Fruit fly (Drosophila melanogaster) whole organism, embryonic: Measurements from ENCODE around the gene Sdhaf3.

ENCODE experiments used
- Asciz ChIP-seq: fragments of 200-800 bp; sonication (Bioruptor generic); optimal IDR thresholded peaks from 2 replicates; lab custom pipeline; 2017; ENCODE audit warnings: missing biosample characterization, mild to moderate bottlenecking, missing genetic modification characterization, missing genetic modification reagents
- B-H1 ChIP-seq: fragments of 200-800 bp; sonication (Bioruptor generic); IDR thresholded peaks from 3 replicates; pipeline ENCODE4 v1.3.6; 2022; ENCODE audit warnings: missing biosample characterization, missing genetic modification characterization
- Bdp1 ChIP-seq: fragments of 200-800 bp; sonication (Bioruptor generic); optimal IDR thresholded peaks from 3 replicates; lab custom pipeline; 2016; ENCODE audit warnings: missing biosample characterization, missing genetic modification characterization
- BtbVII ChIP-seq: fragments of 200-800 bp; sonication (Bioruptor generic); optimal IDR thresholded peaks from 3 replicates; lab custom pipeline; 2017; ENCODE audit warnings: missing biosample characterization, mild to moderate bottlenecking, missing genetic modification characterization
- CG10543 ChIP-seq: fragments of 200-800 bp; sonication (Bioruptor generic); optimal IDR thresholded peaks from 3 replicates; lab custom pipeline; 2017; ENCODE audit warnings: missing biosample characterization, mild to moderate bottlenecking, missing genetic modification characterization, moderate library complexity
- CG11398 ChIP-seq: fragments of 200-800 bp; sonication (Bioruptor generic); optimal IDR thresholded peaks from 2 replicates; lab custom pipeline; 2016; ENCODE audit warnings: missing biosample characterization, missing genetic modification characterization
- CG11456 ChIP-seq: fragments of 200-800 bp; sonication (Bioruptor generic); IDR thresholded peaks from 3 replicates; pipeline ENCODE4 v1.3.6; 2022; ENCODE audit warnings: missing biosample characterization, missing genetic modification characterization
- CG11723 ChIP-seq: fragments of 200-800 bp; sonication (Bioruptor generic); optimal IDR thresholded peaks from 2 replicates; lab custom pipeline; 2017; ENCODE audit warnings: missing biosample characterization, mild to moderate bottlenecking, missing genetic modification characterization
- CG12104 ChIP-seq: fragments of 200-800 bp; sonication (Bioruptor generic); optimal IDR thresholded peaks from 3 replicates; lab custom pipeline; 2016; ENCODE audit warnings: missing biosample characterization, missing genetic modification characterization
- CG13775 ChIP-seq: fragments of 200-800 bp; sonication (Bioruptor generic); optimal IDR thresholded peaks from 3 replicates; lab custom pipeline; 2017; ENCODE audit warnings: missing biosample characterization, mild to moderate bottlenecking, missing genetic modification characterization
- CG17186 ChIP-seq: fragments of 200-800 bp; sonication (Bioruptor generic); optimal IDR thresholded peaks from 3 replicates; lab custom pipeline; 2017; ENCODE audit warnings: missing biosample characterization, missing genetic modification reagents, missing genetic modification characterization
- CG1792 ChIP-seq: fragments of 200-800 bp; sonication (Bioruptor generic); optimal IDR thresholded peaks from 2 replicates; lab custom pipeline; 2016; ENCODE audit warnings: missing biosample characterization, missing genetic modification characterization
- CG2889 ChIP-seq: fragments of 200-800 bp; sonication (Bioruptor generic); IDR thresholded peaks from 3 replicates; pipeline ENCODE4 v1.3.6; 2022; ENCODE audit warnings: missing biosample characterization, missing genetic modification characterization
- CG31388 ChIP-seq: fragments of 200-800 bp; sonication (Bioruptor generic); optimal IDR thresholded peaks from 2 replicates; lab custom pipeline; 2016; ENCODE audit warnings: missing biosample characterization, missing genetic modification characterization
- CG32767 ChIP-seq: fragments of 200-800 bp; sonication (Bioruptor generic); IDR thresholded peaks from 2 replicates; pipeline ENCODE4 v1.3.6; 2022; ENCODE audit warnings: missing biosample characterization, missing genetic modification characterization
- CG32772 ChIP-seq: fragments of 200-800 bp; sonication (Bioruptor generic); IDR thresholded peaks from 2 replicates; pipeline ENCODE4 v1.3.6; 2022; ENCODE audit warnings: missing biosample characterization, missing genetic modification characterization
- CG3407 ChIP-seq: fragments of 200-800 bp; sonication (Bioruptor generic); optimal IDR thresholded peaks from 2 replicates; lab custom pipeline; 2018; ENCODE audit warnings: missing biosample characterization, mild to moderate bottlenecking, missing genetic modification characterization
- CG42726 ChIP-seq: fragments of 200-800 bp; sonication (Bioruptor generic); IDR thresholded peaks from 2 replicates; pipeline ENCODE4 v1.3.6; 2022; ENCODE audit warnings: missing biosample characterization, missing genetic modification characterization; ENCODE audit not compliant: partially characterized antibody
- CG7745 ChIP-seq: fragments of 200-800 bp; sonication (Bioruptor generic); optimal IDR thresholded peaks from 2 replicates; lab custom pipeline; 2018; ENCODE audit warnings: missing biosample characterization, mild to moderate bottlenecking, missing genetic modification characterization, moderate library complexity
- CG9817 ChIP-seq: fragments of 200-800 bp; sonication (Bioruptor generic); optimal IDR thresholded peaks from 2 replicates; lab custom pipeline; 2018; ENCODE audit warnings: missing biosample characterization, mild to moderate bottlenecking, missing genetic modification characterization, moderate library complexity
- CHES-1-like ChIP-seq: fragments of 200-800 bp; sonication (Bioruptor generic); optimal IDR thresholded peaks from 2 replicates; lab custom pipeline; 2016; ENCODE audit warnings: missing biosample characterization, missing genetic modification characterization
- CkIIα-i1 ChIP-seq: fragments of 200-800 bp; sonication (Bioruptor generic); IDR thresholded peaks from 2 replicates; pipeline ENCODE4 v1.3.6; 2022; ENCODE audit warnings: missing biosample characterization, missing genetic modification characterization
- CrebB ChIP-seq: fragments of 200-800 bp; sonication (Bioruptor generic); optimal IDR thresholded peaks from 3 replicates; lab custom pipeline; 2018; ENCODE audit warnings: missing biosample characterization, mild to moderate bottlenecking, missing genetic modification characterization
- Doc2 ChIP-seq: fragments of 200-800 bp; sonication (Bioruptor generic); IDR thresholded peaks from 2 replicates; pipeline ENCODE4 v1.3.6; 2022; ENCODE audit warnings: missing biosample characterization, missing genetic modification characterization
- Dref ChIP-seq: fragments of 200-800 bp; sonication (Bioruptor generic); IDR thresholded peaks from 2 replicates; pipeline ENCODE4 v1.3.6; 2022; ENCODE audit warnings: missing biosample characterization, missing genetic modification characterization
- HLH54F ChIP-seq: fragments of 200-800 bp; sonication (Bioruptor generic); optimal IDR thresholded peaks from 3 replicates; lab custom pipeline; 2016; ENCODE audit warnings: missing biosample characterization, missing genetic modification characterization
- HmgD ChIP-seq: fragments of 200-800 bp; sonication (Bioruptor generic); optimal IDR thresholded peaks from 3 replicates; lab custom pipeline; 2016; ENCODE audit warnings: missing biosample characterization, missing genetic modification characterization
- Kr ChIP-seq: fragments of 200-800 bp; sonication (Bioruptor generic); optimal IDR thresholded peaks from 2 replicates; lab custom pipeline; 2017; ENCODE audit warnings: missing biosample characterization, mild to moderate bottlenecking, missing genetic modification characterization
- Mrtf ChIP-seq: fragments of 200-800 bp; sonication (Bioruptor generic); IDR thresholded peaks from 3 replicates; pipeline ENCODE4 v1.3.6; 2022; ENCODE audit warnings: missing biosample characterization, missing genetic modification characterization
- NFAT ChIP-seq: fragments of 200-800 bp; sonication (Bioruptor generic); IDR thresholded peaks from 2 replicates; pipeline ENCODE4 v1.3.6; 2022; ENCODE audit warnings: missing biosample characterization, missing genetic modification characterization
- Nf-YC ChIP-seq: fragments of 200-800 bp; optimal IDR thresholded peaks from 3 replicates; lab custom pipeline; 2019; ENCODE audit warnings: missing biosample characterization, mild to moderate bottlenecking, missing genetic modification characterization, moderate library complexity
- Side ChIP-seq: fragments of 200-800 bp; sonication (Bioruptor generic); optimal IDR thresholded peaks from 2 replicates; lab custom pipeline; 2016; ENCODE audit warnings: missing biosample characterization, missing genetic modification characterization
- ac ChIP-seq: fragments of 200-800 bp; sonication (Bioruptor generic); optimal IDR thresholded peaks from 3 replicates; lab custom pipeline; 2017; ENCODE audit warnings: missing biosample characterization, mild to moderate bottlenecking, missing genetic modification characterization
- ash1 ChIP-seq: fragments of 200-800 bp; sonication (Bioruptor generic); optimal IDR thresholded peaks from 2 replicates; lab custom pipeline; 2018; ENCODE audit warnings: missing biosample characterization, mild to moderate bottlenecking, missing genetic modification characterization
- cg ChIP-seq: fragments of 200-800 bp; sonication (Bioruptor generic); optimal IDR thresholded peaks from 3 replicates; lab custom pipeline; 2019; ENCODE audit warnings: missing biosample characterization, mild to moderate bottlenecking, missing genetic modification characterization, moderate library complexity
- cwo ChIP-seq: fragments of 200-800 bp; sonication (Bioruptor generic); optimal IDR thresholded peaks from 3 replicates; lab custom pipeline; 2017; ENCODE audit warnings: missing biosample characterization, missing genetic modification characterization, mild to moderate bottlenecking, moderate library complexity, missing genetic modification reagents
- fu2 ChIP-seq: fragments of 200-800 bp; sonication (Bioruptor generic); optimal IDR thresholded peaks from 2 replicates; lab custom pipeline; 2016; ENCODE audit warnings: missing biosample characterization, missing genetic modification characterization
- h ChIP-seq: fragments of >200 bp; optimal IDR thresholded peaks from 2 replicates; lab custom pipeline; 2017
- ken ChIP-seq: fragments of 200-800 bp; sonication (Bioruptor generic); IDR thresholded peaks from 3 replicates; pipeline ENCODE4 v1.3.6; 2022; ENCODE audit warnings: missing biosample characterization, missing genetic modification characterization
- lov ChIP-seq, 2 experiments: fragments of 200-800 bp in 1 of 2; fragments of >200 bp in 1 of 2; sonication (Bioruptor generic) in 1 of 2; IDR thresholded peaks in 1 of 2; optimal IDR thresholded peaks in 1 of 2; 2 replicates in 1 of 2; 3 replicates in 1 of 2; pipeline versions ENCODE4 v1.3.6 to Lab custom; 2017 to 2022; ENCODE audit warnings: missing biosample characterization in 1 of 2, missing genetic modification characterization in 1 of 2
- maf-S ChIP-seq: fragments of 200-800 bp; sonication (Bioruptor generic); optimal IDR thresholded peaks from 2 replicates; lab custom pipeline; 2016; ENCODE audit warnings: missing biosample characterization, missing genetic modification characterization
- pan ChIP-seq, 4 experiments: fragments of >200 bp in 3 of 4; fragments of 200-800 bp in 1 of 4; sonication (Bioruptor generic) in 1 of 4; optimal IDR thresholded peaks in 3 of 4; IDR thresholded peaks in 1 of 4; 2 replicates each; pipeline versions ENCODE4 v1.3.6 to Lab custom; 2017 to 2022; ENCODE audit warnings: missing biosample characterization in 2 of 4, missing genetic modification characterization in 2 of 4, mixed read lengths in 1 of 4
- row ChIP-seq: fragments of 200-800 bp; sonication (Bioruptor generic); IDR thresholded peaks from 3 replicates; pipeline ENCODE4 v1.3.6; 2022; ENCODE audit warnings: missing biosample characterization, missing genetic modification characterization
- run ChIP-seq: fragments of 200-800 bp; sonication (Bioruptor generic); optimal IDR thresholded peaks from 3 replicates; lab custom pipeline; 2018; ENCODE audit warnings: missing biosample characterization, mild to moderate bottlenecking, missing genetic modification characterization
- slou ChIP-seq: fragments of 200-800 bp; sonication (Bioruptor generic); optimal IDR thresholded peaks from 3 replicates; lab custom pipeline; 2016; ENCODE audit warnings: missing biosample characterization, missing genetic modification characterization
- sob ChIP-seq: fragments of 200-800 bp; sonication (Bioruptor generic); IDR thresholded peaks from 2 replicates; pipeline ENCODE4 v1.3.6; 2022; ENCODE audit warnings: missing biosample characterization, missing genetic modification characterization
- tap ChIP-seq: fragments of 200-800 bp; optimal IDR thresholded peaks from 3 replicates; lab custom pipeline; 2019; ENCODE audit warnings: missing biosample characterization, mild to moderate bottlenecking, missing genetic modification characterization, moderate library complexity
- tin ChIP-seq: fragments of 200-800 bp; sonication (Bioruptor generic); optimal IDR thresholded peaks from 3 replicates; lab custom pipeline; 2016; ENCODE audit warnings: missing biosample characterization, missing genetic modification characterization
- vfl ChIP-seq: fragments of 200-800 bp; sonication (Bioruptor generic); optimal IDR thresholded peaks from 2 replicates; lab custom pipeline; 2016; ENCODE audit warnings: missing biosample characterization, missing genetic modification characterization

Sdhaf3 gene

dm6 chr3R:16448378-16449134, 33.7 kb downstream of the Sdhaf3 start (continued):
- TF ChIP-seq CG31388 (GFP tag; lab: Kevin White, UChicago) (no peak), sob (GFP tag; lab: Robert Waterston, UW) (peak; percentile 66), HLH54F (peak; percentile 23), ac (GFP tag; lab: Kevin White, UChicago) (no peak), CkIIα-i1 (GFP tag; lab: Robert Waterston, UW) (no peak), h (lab: Kevin White, UChicago) (no peak), cwo (peak; percentile 23), lov (optimal IDR thresholded peaks at IDR 0.05; lab: Kevin White, UChicago) (no peak), lov (GFP tag; IDR thresholded peaks at IDR 0.05; lab: Robert Waterston, UW) (peak; percentile 84), cg (GFP tag; lab: Kevin White, UChicago) (peak; percentile 39), Bdp1 (GFP tag; lab: Kevin White, UChicago) (peak; percentile 63), maf-S (GFP tag; lab: Kevin White, UChicago) (peak; percentile 30), tin (peak; percentile 4), fu2 (GFP tag; lab: Kevin White, UChicago) (peak; percentile 20), B-H1 (peak; percentile 77), CG32767 (GFP tag; lab: Robert Waterston, UW) (peak; percentile 68), Doc2 (GFP tag; lab: Robert Waterston, UW) (no peak), NFAT (GFP tag; lab: Robert Waterston, UW) (peak; percentile 41; the same call in 1 of the 2 replicates), HmgD (no peak), CG32772 (GFP tag; lab: Robert Waterston, UW) (peak; percentile 91), vfl (no peak), Kr (GFP tag; lab: Kevin White, UChicago) (no peak), CHES-1-like (GFP tag; lab: Kevin White, UChicago) (no peak), Dref (GFP tag; lab: Robert Waterston, UW) (no peak), CG12104 (no peak), CG2889 (GFP tag; lab: Robert Waterston, UW) (peak; percentile 67; the same call in 2 of the 3 replicates), CG3407 (GFP tag; lab: Kevin White, UChicago) (peak; percentile 48), CG10543 (GFP tag; lab: Kevin White, UChicago) (no peak), CG11398 (GFP tag; lab: Kevin White, UChicago) (no peak), CG11723 (GFP tag; lab: Kevin White, UChicago) (no peak), Mrtf (peak; percentile 68; the same call in 2 of the 3 replicates), CG42726 (no peak), CG13775 (peak; percentile 49), Asciz (no peak), CG11456 (peak; percentile 83; the same call in 2 of the 3 replicates), Side (GFP tag; lab: Kevin White, UChicago) (peak; percentile 42), CG17186 (GFP tag; lab: Kevin White, UChicago) (peak; percentile 66), CrebB (peak; percentile 67), CG9817 (tag; lab: Kevin White, UChicago) (peak; percentile 66), pan (optimal IDR thresholded peaks at IDR 0.05; lab: Kevin White, UChicago) (no peak), pan (GFP tag; optimal IDR thresholded peaks at IDR 0.05 in 1 of 2, IDR thresholded peaks at IDR 0.05 in 1 of 2) (peak in 1 of 2 experiments; percentile 79), Nf-YC (tag; lab: Kevin White, UChicago) (no peak), run (peak; percentile 35), CG1792 (GFP tag; lab: Kevin White, UChicago) (peak; percentile 13), tap (tag; lab: Kevin White, UChicago) (peak; percentile 79), ash1 (no peak), slou (peak; percentile 3), CG7745 (tag; lab: Kevin White, UChicago) (no peak), ken (GFP tag; lab: Robert Waterston, UW) (peak; percentile 90), row (GFP tag; lab: Robert Waterston, UW) (peak; percentile 50), BtbVII (GFP tag; lab: Kevin White, UChicago) (no peak)
